Worm (Caenorhabditis elegans) whole organism, early embryonic: ENCODE results near the gene kvs-1.

Source experiments
- B0310.2 ChIP-seq: sonication (generic microtip); optimal IDR thresholded peaks from 2 replicates; lab custom pipeline; 2016; ENCODE audit warnings: mild to moderate bottlenecking, missing genetic modification characterization, missing compliant biosample characterization
- F13C5.2 ChIP-seq: sonication (generic microtip); optimal IDR thresholded peaks from 2 replicates; lab custom pipeline; 2017; ENCODE audit warnings: mild to moderate bottlenecking, missing genetic modification characterization, inconsistent platforms, missing compliant biosample characterization
- aly-1 ChIP-seq: sonication (generic microtip); optimal IDR thresholded peaks from 2 replicates; lab custom pipeline; 2016; ENCODE audit warnings: missing genetic modification characterization, missing compliant biosample characterization
- ama-1 ChIP-seq: fragments of 150-350 bp; optimal IDR thresholded peaks from 2 replicates; lab custom pipeline; 2014
- ceh-13 ChIP-seq: fragments of 200-800 bp; sonication (Bioruptor generic); optimal IDR thresholded peaks from 2 replicates; lab custom pipeline; 2018; ENCODE audit warnings: mild to moderate bottlenecking, missing genetic modification characterization, missing compliant biosample characterization
- ceh-36 ChIP-seq: sonication (generic microtip); optimal IDR thresholded peaks from 2 replicates; lab custom pipeline; 2016; ENCODE audit warnings: missing genetic modification characterization, inconsistent platforms, missing compliant biosample characterization
- ets-7 ChIP-seq: sonication (generic microtip); optimal IDR thresholded peaks from 2 replicates; lab custom pipeline; 2016; ENCODE audit warnings: missing genotype, missing genetic modification characterization, missing compliant biosample characterization
- flt-1 ChIP-seq: fragments of 200-800 bp; sonication (Bioruptor generic); IDR thresholded peaks from 2 replicates; pipeline ENCODE4 v1.3.6; 2022; ENCODE audit warnings: missing genetic modification characterization, missing compliant biosample characterization
- hmbx-1 ChIP-seq: sonication (generic microtip); optimal IDR thresholded peaks from 2 replicates; lab custom pipeline; 2016; ENCODE audit warnings: mild to moderate bottlenecking, missing genetic modification characterization, missing compliant biosample characterization
- hmg-4 ChIP-seq: fragments of 200-800 bp; sonication (Bioruptor generic); optimal IDR thresholded peaks from 2 replicates; lab custom pipeline; 2018; ENCODE audit warnings: mild to moderate bottlenecking, missing genetic modification characterization, missing compliant biosample characterization
- hnd-1 ChIP-seq: sonication (generic microtip); optimal IDR thresholded peaks from 2 replicates; lab custom pipeline; 2016; ENCODE audit warnings: missing genetic modification characterization, missing compliant biosample characterization
- pes-1 ChIP-seq: fragments of 200-800 bp; sonication (Bioruptor generic); IDR thresholded peaks from 2 replicates; pipeline ENCODE4 v1.3.6; 2022; ENCODE audit warnings: missing genetic modification reagents, missing genetic modification characterization, missing compliant biosample characterization
- scrt-1 ChIP-seq: fragments of 200-800 bp; sonication (Bioruptor generic); IDR thresholded peaks from 2 replicates; pipeline ENCODE4 v1.3.6; 2022; ENCODE audit warnings: missing genetic modification characterization, missing compliant biosample characterization
- sea-1 ChIP-seq: fragments of 200-800 bp; sonication (Bioruptor generic); conservative IDR thresholded peaks from 2 replicates; pipeline ENCODE4 v1.3.6; 2022; ENCODE audit warnings: missing genetic modification characterization, missing compliant biosample characterization
- tbx-11 ChIP-seq: fragments of 200-800 bp; sonication (Bioruptor generic); IDR thresholded peaks from 2 replicates; pipeline ENCODE4 v1.3.6; 2022; ENCODE audit warnings: missing genetic modification characterization, missing compliant biosample characterization
- tbx-37 ChIP-seq: fragments of 200-800 bp; sonication (Bioruptor generic); conservative IDR thresholded peaks from 2 replicates; pipeline ENCODE4 v1.3.6; 2022; ENCODE audit warnings: missing genetic modification reagents, missing genetic modification characterization, missing compliant biosample characterization
- tra-4 ChIP-seq: sonication (generic microtip); optimal IDR thresholded peaks from 2 replicates; lab custom pipeline; 2017; ENCODE audit warnings: missing genetic modification characterization, missing compliant biosample characterization

The kvs-1 gene

DNA sequence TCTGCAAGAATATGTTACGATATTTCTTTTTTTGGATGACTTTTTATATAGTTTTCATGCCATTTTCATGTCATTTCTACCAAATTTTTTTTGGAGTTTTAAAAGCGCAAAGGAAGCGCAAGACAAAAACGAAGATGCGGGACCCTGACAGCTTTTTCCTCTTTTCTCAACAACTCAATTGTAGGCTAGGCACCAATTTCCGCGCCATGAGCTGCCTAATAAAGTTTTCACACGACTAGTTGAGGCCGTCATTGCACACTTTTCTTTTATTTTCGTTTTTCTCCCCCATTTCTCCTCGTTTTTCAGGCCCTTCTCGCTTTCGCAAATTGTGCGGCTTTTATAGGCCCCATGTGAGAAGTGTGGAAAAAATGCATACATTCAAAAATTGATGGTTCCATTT lies 27.1 kb downstream of the kvs-1 start:
- TF ChIP-seq hmbx-1 (no peak), aly-1 (tag; lab: Kevin White, UChicago) (no peak), hmg-4 (no peak), flt-1 (no peak), hnd-1 (tag; lab: Kevin White, UChicago) (no peak), pes-1 (no peak), B0310.2 (no peak), ets-7 (tag; lab: Kevin White, UChicago) (no peak), F13C5.2 (tag; lab: Kevin White, UChicago) (no peak), sea-1 (GFP tag; lab: Robert Waterston, UW) (no peak), ama-1 (lab: Kevin White, UChicago) (no peak), scrt-1 (GFP tag; lab: Robert Waterston, UW) (no peak), tra-4 (tag; lab: Kevin White, UChicago) (no peak), tbx-11 (GFP tag; lab: Robert Waterston, UW) (no peak), ceh-13 (GFP tag; lab: Kevin White, UChicago) (no peak), ceh-36 (tag; lab: Kevin White, UChicago) (no peak), tbx-37 (GFP tag; lab: Robert Waterston, UW) (no peak)

DNA sequence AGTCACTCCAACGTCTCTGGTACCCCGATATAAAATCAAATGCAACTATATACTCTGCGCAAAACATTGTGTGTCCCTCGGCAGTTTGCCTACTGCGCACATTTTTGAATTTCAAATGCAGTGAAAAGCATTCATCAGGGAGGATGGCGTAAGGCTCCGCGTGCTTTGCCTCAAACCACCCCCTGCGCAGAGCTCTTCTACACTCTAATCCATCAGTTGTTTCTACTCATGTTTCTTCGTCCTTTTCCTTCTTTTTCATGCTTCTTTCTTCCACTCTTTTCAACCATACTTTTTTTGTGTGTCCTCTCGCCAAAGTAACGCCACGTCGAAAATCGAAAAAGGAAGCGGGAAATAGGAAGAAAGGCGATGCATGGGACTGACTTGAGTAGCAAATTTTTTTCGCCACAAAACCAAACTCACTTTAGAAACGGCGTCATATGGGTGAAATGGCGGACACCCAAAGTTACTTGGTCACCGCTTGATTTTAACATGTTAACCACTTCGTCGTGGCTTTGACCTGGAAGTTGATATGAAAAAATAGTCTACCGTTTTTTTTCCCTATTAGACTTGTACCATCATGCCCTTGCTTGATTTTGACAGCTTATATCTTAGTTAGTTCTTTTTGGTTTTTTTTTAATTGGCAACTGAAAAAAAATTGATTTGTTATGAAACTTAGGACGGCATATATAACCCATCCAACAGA lies 28.3 kb downstream of the kvs-1 start:
- no peak for TF ChIP-seq ceh-36 (tag; lab: Kevin White, UChicago)
- no peak for TF ChIP-seq flt-1
- TF ChIP-seq sea-1 (GFP tag; lab: Robert Waterston, UW) = no peak
- TF ChIP-seq ceh-13 (GFP tag; lab: Kevin White, UChicago) = no peak

DNA sequence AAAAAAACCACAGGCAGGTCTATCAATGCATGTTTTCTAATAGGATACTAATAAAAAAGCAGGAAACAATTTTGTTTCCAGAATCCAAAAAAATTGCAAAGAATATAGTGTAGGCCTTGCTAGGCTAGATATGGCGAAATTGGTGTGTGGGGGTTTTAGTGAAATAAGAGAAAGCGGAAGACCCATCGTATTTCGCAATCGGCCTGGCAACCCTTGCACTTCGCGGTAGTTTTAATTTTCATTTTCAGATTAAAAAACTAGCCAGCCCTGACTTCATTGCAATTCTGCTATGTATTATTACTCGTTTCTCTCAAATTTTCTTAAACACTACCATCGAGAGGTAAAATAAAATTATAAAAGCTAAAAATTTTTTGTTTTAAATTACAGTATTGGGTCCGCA lies 32.1 kb downstream of the kvs-1 start:
- TF ChIP-seq sea-1 (GFP tag; lab: Robert Waterston, UW) = no peak
- no peak for TF ChIP-seq aly-1 (tag; lab: Kevin White, UChicago)
- TF ChIP-seq pes-1 = no peak
- no peak for TF ChIP-seq ama-1 (lab: Kevin White, UChicago)
- no peak for TF ChIP-seq tra-4 (tag; lab: Kevin White, UChicago)
- no peak for TF ChIP-seq ceh-36 (tag; lab: Kevin White, UChicago)
- no peak for TF ChIP-seq ceh-13 (GFP tag; lab: Kevin White, UChicago)
- TF ChIP-seq hmbx-1 = no peak

DNA sequence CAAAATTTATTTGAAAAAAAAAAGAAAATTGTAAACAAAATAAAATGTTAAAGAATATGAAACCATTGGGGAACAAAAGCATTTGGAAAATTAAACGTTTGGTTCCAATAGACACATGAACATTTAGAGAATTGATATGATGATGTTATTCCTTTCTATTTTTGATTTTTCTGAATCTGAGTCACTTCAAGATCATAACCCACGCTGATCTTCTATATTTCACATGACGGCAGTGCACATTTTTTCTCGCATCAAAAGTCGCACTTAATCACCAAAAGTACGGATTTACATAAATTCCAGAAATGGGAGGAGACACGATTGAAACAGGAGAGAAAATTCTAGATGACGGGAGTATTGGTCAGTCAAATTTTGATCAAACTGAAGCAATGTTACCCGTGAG lies 34.2 kb downstream of the kvs-1 start, which contains the start of gene F27D9.2:
F27D9.2 (plus strand) TSS at position 301 of the 400 bp plus-strand sequence.
- TF ChIP-seq tbx-11 (GFP tag; lab: Robert Waterston, UW) (no peak), hmg-4 (no peak), pes-1 (no peak), hmbx-1 (no peak), B0310.2 (no peak), ets-7 (tag; lab: Kevin White, UChicago) (no peak), ceh-13 (GFP tag; lab: Kevin White, UChicago) (no peak), flt-1 (no peak), tra-4 (tag; lab: Kevin White, UChicago) (no peak)

DNA sequence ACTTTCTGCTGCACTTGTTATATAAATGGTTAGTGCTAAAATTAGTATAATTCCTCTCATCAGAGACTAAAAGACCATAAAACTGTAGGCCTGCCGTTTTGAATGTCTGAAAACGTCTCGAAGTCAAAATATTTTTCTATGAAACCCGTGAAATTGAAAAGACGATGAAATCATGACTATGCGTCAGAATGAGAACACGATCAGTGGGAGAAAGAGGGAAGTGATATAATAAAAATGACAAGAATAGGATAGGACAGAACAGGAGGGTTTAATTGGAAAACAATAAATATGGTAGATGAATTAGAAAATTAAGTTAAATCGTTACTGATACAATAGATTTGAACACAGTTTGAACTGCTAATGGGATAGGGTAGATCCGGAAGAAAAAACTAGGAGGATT lies 36.3 kb downstream of the kvs-1 start, which contains the start of gene F27D9.7:
F27D9.7 (minus strand) TSS at position 101 of the 400 bp plus-strand sequence.
- TF ChIP-seq tbx-37 (GFP tag; lab: Robert Waterston, UW) (no peak), tra-4 (tag; lab: Kevin White, UChicago) (no peak), sea-1 (GFP tag; lab: Robert Waterston, UW) (no peak), hmbx-1 (no peak), flt-1 (no peak), B0310.2 (no peak), scrt-1 (GFP tag; lab: Robert Waterston, UW) (no peak), ceh-13 (GFP tag; lab: Kevin White, UChicago) (no peak), tbx-11 (GFP tag; lab: Robert Waterston, UW) (no peak), ets-7 (tag; lab: Kevin White, UChicago) (no peak), F13C5.2 (tag; lab: Kevin White, UChicago) (no peak), aly-1 (tag; lab: Kevin White, UChicago) (no peak), hmg-4 (no peak), pes-1 (no peak), hnd-1 (tag; lab: Kevin White, UChicago) (no peak), ceh-36 (tag; lab: Kevin White, UChicago) (no peak), ama-1 (lab: Kevin White, UChicago) (no peak)

DNA sequence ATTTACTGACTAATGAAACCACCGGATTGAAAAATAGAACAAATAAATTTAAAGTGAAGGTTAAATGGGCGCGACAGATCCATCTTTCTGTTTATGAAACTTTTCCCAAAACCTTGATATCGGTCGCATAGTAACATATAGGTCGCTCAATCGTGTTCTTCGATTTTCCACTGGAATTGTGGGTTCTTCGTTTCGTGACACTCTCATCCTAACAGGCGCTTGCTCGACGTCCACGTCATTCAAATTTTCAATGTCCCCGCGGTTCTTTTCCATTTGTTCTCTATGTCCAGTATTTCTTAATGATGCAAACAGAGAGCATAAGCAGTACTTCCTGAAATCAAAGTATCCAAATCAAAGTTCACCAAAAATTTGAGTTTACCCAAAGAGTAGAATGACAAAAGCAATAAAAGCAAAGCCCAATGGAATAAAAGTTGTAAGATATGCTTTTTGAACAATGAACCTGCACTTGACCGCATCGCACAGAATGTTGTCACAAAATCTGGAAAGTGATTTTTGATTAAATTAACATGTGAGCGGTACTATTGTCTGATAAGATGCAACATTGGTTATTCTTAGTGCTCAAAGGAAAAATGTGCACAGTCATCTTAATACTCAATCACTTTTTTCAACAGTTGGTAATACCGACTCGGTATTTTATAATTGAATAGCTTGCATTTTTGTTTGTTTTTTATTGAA lies 39.4 kb downstream of the kvs-1 start, which contains the start of gene F27D9.13:
F27D9.13 (minus strand) TSS at position 51 of the 696 bp plus-strand sequence.
- TF ChIP-seq flt-1 (no peak), scrt-1 (GFP tag; lab: Robert Waterston, UW) (no peak), aly-1 (tag; lab: Kevin White, UChicago) (no peak), hmg-4 (no peak), ets-7 (tag; lab: Kevin White, UChicago) (no peak), B0310.2 (no peak), hmbx-1 (no peak), tra-4 (tag; lab: Kevin White, UChicago) (no peak), ceh-13 (GFP tag; lab: Kevin White, UChicago) (no peak)

DNA sequence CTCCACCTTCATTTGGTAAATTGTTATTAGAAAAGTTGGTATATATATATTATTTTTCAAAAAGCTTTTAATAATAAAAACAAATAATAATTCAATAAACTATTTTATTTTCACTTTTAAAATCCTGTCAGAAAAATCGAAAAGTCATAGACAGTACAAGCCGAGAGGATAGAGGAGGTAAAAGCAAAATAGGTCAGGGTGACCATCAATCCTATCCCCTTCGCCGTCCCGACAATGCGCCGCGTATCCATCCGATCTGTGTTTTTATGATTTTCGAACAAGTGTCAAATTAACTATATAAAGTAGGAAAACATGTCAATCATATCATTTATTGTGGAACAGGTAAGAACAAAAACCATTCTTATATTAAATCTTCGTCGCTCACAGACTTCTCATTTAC lies 41.5 kb downstream of the kvs-1 start:
- TF ChIP-seq tbx-11 (GFP tag; lab: Robert Waterston, UW) (no peak), tbx-37 (GFP tag; lab: Robert Waterston, UW) (no peak), scrt-1 (GFP tag; lab: Robert Waterston, UW) (no peak), hmg-4 (no peak), hnd-1 (tag; lab: Kevin White, UChicago) (no peak), ama-1 (lab: Kevin White, UChicago) (no peak), F13C5.2 (tag; lab: Kevin White, UChicago) (no peak), ceh-36 (tag; lab: Kevin White, UChicago) (no peak), pes-1 (no peak), flt-1 (no peak), ets-7 (tag; lab: Kevin White, UChicago) (no peak), B0310.2 (no peak), tra-4 (tag; lab: Kevin White, UChicago) (no peak), aly-1 (tag; lab: Kevin White, UChicago) (no peak), hmbx-1 (no peak), ceh-13 (GFP tag; lab: Kevin White, UChicago) (no peak), sea-1 (GFP tag; lab: Robert Waterston, UW) (no peak)
